Fruit fly (Drosophila melanogaster) whole organism, adult: Measurements from ENCODE around the gene snu.

ENCODE experiments used
- CG12768 ChIP-seq: fragments of 200-800 bp; sonication (Bioruptor generic); optimal IDR thresholded peaks from 2 replicates; lab custom pipeline; 2017; ENCODE audit warnings: missing biosample characterization, missing genetic modification characterization, mild to moderate bottlenecking, moderate library complexity, missing genetic modification reagents
- CG14711 ChIP-seq: fragments of 200-800 bp; sonication (Bioruptor generic); optimal IDR thresholded peaks from 2 replicates; lab custom pipeline; 2018; ENCODE audit warnings: missing biosample characterization, mild to moderate bottlenecking, missing genetic modification characterization, moderate library complexity
- CG1620 ChIP-seq: fragments of 200-800 bp; sonication (Bioruptor generic); optimal IDR thresholded peaks from 2 replicates; lab custom pipeline; 2016; ENCODE audit warnings: missing biosample characterization, missing genetic modification characterization
- CG33017 ChIP-seq: fragments of 200-800 bp; sonication (Bioruptor generic); optimal IDR thresholded peaks from 2 replicates; lab custom pipeline; 2018; ENCODE audit warnings: missing biosample characterization, mild to moderate bottlenecking, missing genetic modification characterization, moderate library complexity
- CG7101 ChIP-seq: fragments of 200-800 bp; sonication (Bioruptor generic); optimal IDR thresholded peaks from 2 replicates; lab custom pipeline; 2018; ENCODE audit warnings: missing biosample characterization, mild to moderate bottlenecking, missing genetic modification characterization, moderate library complexity
- Clk ChIP-seq: fragments of 200-800 bp; sonication (Bioruptor generic); optimal IDR thresholded peaks from 2 replicates; lab custom pipeline; 2017; ENCODE audit warnings: missing biosample characterization, missing genetic modification characterization
- bab1 ChIP-seq: fragments of 200-800 bp; sonication (Bioruptor generic); optimal IDR thresholded peaks from 3 replicates; lab custom pipeline; 2019; ENCODE audit warnings: missing biosample characterization, mild to moderate bottlenecking, missing genetic modification characterization, moderate library complexity
- cnc ChIP-seq, 2 experiments: fragments of >200 bp; optimal IDR thresholded peaks; 2 replicates each; lab custom pipeline; 2017
- ovo ChIP-seq: fragments of 200-800 bp; sonication (Bioruptor generic); optimal IDR thresholded peaks from 2 replicates; lab custom pipeline; 2016; ENCODE audit warnings: missing biosample characterization, missing genetic modification characterization
- tj ChIP-seq: fragments of 200-800 bp; sonication (Bioruptor generic); optimal IDR thresholded peaks from 3 replicates; lab custom pipeline; 2017; ENCODE audit warnings: missing biosample characterization, mild to moderate bottlenecking, missing genetic modification characterization, moderate library complexity
- toe ChIP-seq: fragments of 200-800 bp; sonication (Bioruptor generic); optimal IDR thresholded peaks from 2 replicates; lab custom pipeline; 2016; ENCODE audit warnings: missing biosample characterization, missing genetic modification characterization

dm6 chr3R:28681834-28682464 lies 7.1 kb downstream of the snu start:
- TF ChIP-seq ovo (GFP tag; lab: Kevin White, UChicago) (no peak), toe (no peak), CG12768 (GFP tag; lab: Kevin White, UChicago) (peak; percentile 72), CG14711 (tag; lab: Kevin White, UChicago) (no peak), bab1 (no peak), tj (peak; percentile 38), CG7101 (no peak), cnc (optimal IDR thresholded peaks at IDR 0.05; lab: Kevin White, UChicago) (no peak), CG1620 (no peak), Clk (GFP tag; lab: Kevin White, UChicago) (no peak), CG33017 (tag; lab: Kevin White, UChicago) (no peak)
